Worm (Caenorhabditis elegans): Measurements from ENCODE around the gene K01G5.10.

Gene K01G5.10

ce11 chrIII:10716091-10716490 is 42.2 kb downstream of the K01G5.10 start, which contains the start of gene W09D10.4:
TSS of gene W09D10.4 (minus strand) at chrIII:10716191.
- no peak for TF ChIP-seq efl-1 (optimal IDR thresholded peaks at IDR 0.05)
- peak in 1 of 2 experiments; percentile 22 for TF ChIP-seq efl-1 (GFP tag; optimal IDR thresholded peaks at IDR 0.05 in 1 of 2)
- peak; percentile 31 for TF ChIP-seq nhr-71 (tag; optimal IDR thresholded peaks at IDR 0.05)
- no peak for TF ChIP-seq nhr-47 (tag; optimal IDR thresholded peaks at IDR 0.05)
- no peak for TF ChIP-seq snpc-4 (tag; optimal IDR thresholded peaks at IDR 0.05)
- TF ChIP-seq vab-15 (tag; optimal IDR thresholded peaks at IDR 0.05) = no peak
- TF ChIP-seq ceh-88 (GFP tag; IDR thresholded peaks at IDR 0.05) = no peak
- TF ChIP-seq unc-30 (tag; optimal IDR thresholded peaks at IDR 0.05) = no peak
- no peak for TF ChIP-seq aha-1 (tag; optimal IDR thresholded peaks at IDR 0.05)
- peak; percentile 52 for TF ChIP-seq lin-14 (GFP tag; optimal IDR thresholded peaks at IDR 0.05)
- no peak for TF ChIP-seq dsc-1 (tag; optimal IDR thresholded peaks at IDR 0.05)
- no peak for TF ChIP-seq nhr-28 (tag; optimal IDR thresholded peaks at IDR 0.05)

- TF ChIP-seq ceh-8 (GFP tag; optimal IDR thresholded peaks at IDR 0.05) = peak; percentile 18
- TF ChIP-seq efl-3 (GFP tag; optimal IDR thresholded peaks at IDR 0.05) = no peak
These were observed 43.8 kb downstream of the K01G5.10 start for ce11 chrIII:10714541-10714940.

- TF ChIP-seq blmp-1 (tag; optimal IDR thresholded peaks at IDR 0.05) = peak; percentile 94
- TF ChIP-seq nhr-20 (tag; optimal IDR thresholded peaks at IDR 0.05) = peak; percentile 15
- no peak for TF ChIP-seq hpl-2 (GFP tag; optimal IDR thresholded peaks at IDR 0.05)
- peak in 1 of 2 experiments; percentile 40 for TF ChIP-seq lsy-2 (tag; optimal IDR thresholded peaks at IDR 0.05)
- TF ChIP-seq nhr-85 (tag) = peak; percentile 48
- peak; percentile 27 for TF ChIP-seq pax-3 (tag; optimal IDR thresholded peaks at IDR 0.05)
- TF ChIP-seq lin-35 (GFP tag; optimal IDR thresholded peaks at IDR 0.05) = peak in 1 of 2 experiments; percentile 41
- TF ChIP-seq lin-14 (GFP tag; optimal IDR thresholded peaks at IDR 0.05) = peak; percentile 31
- TF ChIP-seq ama-1 (optimal IDR thresholded peaks at IDR 0.05) = peak; percentile 29
- no peak for TF ChIP-seq fkh-10 (GFP tag; optimal IDR thresholded peaks at IDR 0.05)
- peak; percentile 4 for TF ChIP-seq nhr-71 (tag; optimal IDR thresholded peaks at IDR 0.05)
- TF ChIP-seq tbx-2 (tag; optimal IDR thresholded peaks at IDR 0.05) = no peak
- TF ChIP-seq snu-23 (GFP tag; optimal IDR thresholded peaks at IDR 0.05) = peak; percentile 34
- no peak for TF ChIP-seq swsn-7 (tag; optimal IDR thresholded peaks at IDR 0.05)
- no peak for TF ChIP-seq C34B4.2 (tag; optimal IDR thresholded peaks at IDR 0.05)
- TF ChIP-seq zip-4 (GFP tag; optimal IDR thresholded peaks at IDR 0.05) = no peak
- no peak for TF ChIP-seq aha-1 (tag; optimal IDR thresholded peaks at IDR 0.05)
- no peak for TF ChIP-seq ceh-63 (GFP tag; optimal IDR thresholded peaks at IDR 0.05)
- peak; percentile 27 for TF ChIP-seq mep-1 (tag; optimal IDR thresholded peaks at IDR 0.05)
These were observed 47.1 kb downstream of the K01G5.10 start, which contains the start of gene W09D10.5 for ce11 chrIII:10711192-10711673. TSS of gene W09D10.5 (minus strand) at chrIII:10711536.

- TF ChIP-seq elt-2 (tag; optimal IDR thresholded peaks at IDR 0.05) (no peak), fkh-10 (GFP tag; optimal IDR thresholded peaks at IDR 0.05) (no peak), nhr-19 (GFP tag; conservative IDR thresholded peaks at IDR 0.05) (no peak), nhr-90 (tag; optimal IDR thresholded peaks at IDR 0.05; ENCODE audit: poor library complexity) (no peak), xbp-1 (tag; optimal IDR thresholded peaks at IDR 0.05) (no peak), C34B4.2 (tag; optimal IDR thresholded peaks at IDR 0.05) (no peak), ama-1 (optimal IDR thresholded peaks at IDR 0.05) (no peak), nhr-237 (tag; optimal IDR thresholded peaks at IDR 0.05) (no peak), zag-1 (tag; optimal IDR thresholded peaks at IDR 0.05) (no peak), egl-13 (tag; optimal IDR thresholded peaks at IDR 0.05) (no peak), nhr-47 (tag; optimal IDR thresholded peaks at IDR 0.05) (no peak), sptf-1 (tag; optimal IDR thresholded peaks at IDR 0.05) (no peak), dpl-1 (GFP tag; optimal IDR thresholded peaks at IDR 0.05) (no peak), efl-1 (optimal IDR thresholded peaks at IDR 0.05) (no peak), efl-1 (GFP tag; optimal IDR thresholded peaks at IDR 0.05 in 1 of 2) (no peak), nhr-28 (tag; optimal IDR thresholded peaks at IDR 0.05) (no peak), snu-23 (GFP tag; optimal IDR thresholded peaks at IDR 0.05) (no peak), fkh-8 (tag; optimal IDR thresholded peaks at IDR 0.05) (no peak), F16B12.6 (tag; optimal IDR thresholded peaks at IDR 0.05) (no peak), ces-1 (GFP tag; optimal IDR thresholded peaks at IDR 0.05) (no peak), nhr-11 (tag; optimal IDR thresholded peaks at IDR 0.05) (no peak)
These were observed 48.6 kb downstream of the K01G5.10 start for ce11 chrIII:10709676-10710075.
